Worm (Caenorhabditis elegans) whole organism, L3 larva: ENCODE results near the gene ZK688.9.

Source experiments
- lin-15B ChIP-seq: fragments of 150-350 bp; optimal IDR thresholded peaks from 2 replicates; lab custom pipeline; 2014; ENCODE audit warnings: missing biosample characterization, missing genetic modification characterization
- pqm-1 ChIP-seq: fragments of 150-350 bp; optimal IDR thresholded peaks from 2 replicates; lab custom pipeline; 2017; ENCODE audit warnings: missing biosample characterization, missing genetic modification characterization, inconsistent platforms
- unc-62 ChIP-seq: fragments of 150-350 bp; sonication (generic microtip); optimal IDR thresholded peaks from 4 replicates; lab custom pipeline; 2014; ENCODE audit warnings: missing biosample characterization, missing genetic modification reagents, missing genetic modification characterization

DNA sequence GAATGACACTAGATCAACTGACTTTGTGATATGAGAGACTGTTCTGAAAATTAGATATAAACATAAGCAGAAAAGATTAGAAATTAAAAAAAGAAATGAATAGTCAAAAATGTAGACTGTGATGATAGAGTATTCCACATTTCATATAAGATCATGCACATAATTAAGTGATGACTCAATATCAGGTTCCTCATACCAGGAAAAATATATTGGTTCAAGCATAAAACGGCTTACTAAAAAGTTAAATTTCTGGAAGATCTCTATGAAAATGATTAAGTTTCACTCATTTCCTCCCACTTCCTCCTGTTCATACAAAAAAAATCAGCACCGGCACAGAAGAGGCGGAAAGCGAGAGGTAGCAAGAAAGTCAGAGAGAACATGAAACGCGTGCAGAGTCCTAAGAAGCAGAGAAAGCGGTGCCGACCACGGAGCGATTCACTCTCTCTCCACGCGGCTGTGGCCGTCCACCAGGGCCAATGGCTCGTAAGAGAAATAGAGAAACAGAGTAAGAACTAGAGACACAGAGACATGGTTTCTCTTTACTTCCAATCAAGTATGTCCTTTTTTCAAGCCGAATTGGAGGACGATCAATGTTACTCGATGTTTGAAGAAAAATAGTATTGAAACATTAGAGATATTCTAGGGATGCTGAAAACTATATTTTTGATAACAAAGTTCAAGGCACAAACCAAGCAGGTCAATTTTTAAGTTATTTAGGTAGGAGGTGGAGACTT lies 8.9 kb upstream of the ZK688.9 start, which contains the start of the genes ZK688.5 and fahd-1:
- TF ChIP-seq unc-62 (GFP tag; lab: Kevin White, UChicago): no peak
- peak; percentile 12 for TF ChIP-seq pqm-1 (tag; lab: Kevin White, UChicago)
- TF ChIP-seq lin-15B (tag; lab: Kevin White, UChicago): peak; percentile 69
